Fruit fly (Drosophila melanogaster): ENCODE measurements around the gene Dh44.

dm6 chr3R:9637361-9637760 lies 621 bp upstream of the Dh44 start, which contains the start of gene Scm:
- TF ChIP-seq CG5204 (GFP tag; optimal IDR thresholded peaks at IDR 0.05) (no peak), kay (GFP tag; ENCODE audit: borderline replicate concordance) (no peak), Mnt (GFP tag; optimal IDR thresholded peaks at IDR 0.05) (peak; percentile 16), Crg-1 (GFP tag; optimal IDR thresholded peaks at IDR 0.05) (no peak), CG14711 (tag; optimal IDR thresholded peaks at IDR 0.05) (peak; percentile 15), bab1 (GFP tag; optimal IDR thresholded peaks at IDR 0.05) (peak; percentile 55), CG7045 (GFP tag; optimal IDR thresholded peaks at IDR 0.05) (no peak), toe (GFP tag; optimal IDR thresholded peaks at IDR 0.05) (no peak), cnc (optimal IDR thresholded peaks at IDR 0.05) (no peak), CG12768 (GFP tag; optimal IDR thresholded peaks at IDR 0.05) (no peak)
